Worm (Caenorhabditis elegans) whole organism, mixed stage, embryonic: Measurements from ENCODE around the gene F14F9.3.

Source experiments
- ces-1 ChIP-seq: fragments of 150-350 bp; optimal IDR thresholded peaks from 2 replicates; lab custom pipeline; 2014; ENCODE audit warnings: missing biosample characterization, missing genetic modification reagents, missing genetic modification characterization
- lsy-2 ChIP-seq: fragments of 150-350 bp; optimal IDR thresholded peaks from 2 replicates; lab custom pipeline; 2014; ENCODE audit warnings: missing biosample characterization, missing genetic modification characterization
- nhr-76 ChIP-seq: sonication (generic microtip); optimal IDR thresholded peaks from 2 replicates; lab custom pipeline; 2017; ENCODE audit warnings: missing biosample characterization, missing genetic modification characterization
- unc-62 ChIP-seq: fragments of 150-350 bp; optimal IDR thresholded peaks from 2 replicates; lab custom pipeline; 2014; ENCODE audit warnings: missing biosample characterization, missing genetic modification reagents, missing genetic modification characterization
- ztf-11 ChIP-seq: fragments of 150-350 bp; optimal IDR thresholded peaks from 2 replicates; lab custom pipeline; 2014; ENCODE audit warnings: missing biosample characterization, missing genetic modification characterization

DNA sequence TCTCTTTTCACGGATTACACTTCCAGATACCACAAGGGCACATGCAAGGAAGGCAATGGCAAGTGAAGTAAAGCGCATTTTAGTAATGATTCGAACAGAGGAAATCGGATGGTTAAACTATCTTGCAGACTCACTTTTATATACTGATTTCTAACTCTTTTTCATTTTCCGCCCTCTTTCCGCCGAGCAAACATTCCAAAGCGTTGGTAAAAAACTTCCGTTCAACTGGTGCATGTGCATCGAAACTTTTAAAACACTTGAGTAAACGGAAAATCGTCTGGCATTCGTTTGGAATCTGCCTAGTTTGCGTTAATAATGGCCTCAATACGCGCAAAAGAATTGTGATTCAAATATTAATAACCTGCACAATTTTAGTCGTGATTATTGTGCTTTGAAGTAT, 26.7 kb downstream of the F14F9.3 start, which contains the start of gene abu-7:
- TF ChIP-seq ces-1 (GFP tag; lab: Kevin White, UChicago) (no peak), ztf-11 (tag; lab: Kevin White, UChicago) (no peak), lsy-2 (tag; lab: Kevin White, UChicago) (no peak), nhr-76 (tag; lab: Kevin White, UChicago) (no peak), unc-62 (no peak)
